Worm (Caenorhabditis elegans) whole organism, L2 larva: Measurements from ENCODE around the gene C08E3.15.

ENCODE experiments used
- egl-27 ChIP-seq: sonication (generic microtip); optimal IDR thresholded peaks from 3 replicates; lab custom pipeline; 2017; ENCODE audit warnings: missing biosample characterization, missing genetic modification reagents, missing genetic modification characterization
- lin-11 ChIP-seq: fragments of 150-350 bp; sonication (generic microtip); optimal IDR thresholded peaks from 2 replicates; lab custom pipeline; 2014; ENCODE audit warnings: missing biosample characterization, missing genetic modification characterization, inconsistent platforms, mixed read lengths
- lin-13 ChIP-seq: fragments of 150-350 bp; optimal IDR thresholded peaks from 2 replicates; lab custom pipeline; 2014; ENCODE audit warnings: missing biosample characterization, missing genetic modification reagents, missing genetic modification characterization
- snpc-4 ChIP-seq: fragments of 150-350 bp; optimal IDR thresholded peaks from 2 replicates; lab custom pipeline; 2014; ENCODE audit warnings: missing biosample characterization, missing genetic modification characterization

DNA sequence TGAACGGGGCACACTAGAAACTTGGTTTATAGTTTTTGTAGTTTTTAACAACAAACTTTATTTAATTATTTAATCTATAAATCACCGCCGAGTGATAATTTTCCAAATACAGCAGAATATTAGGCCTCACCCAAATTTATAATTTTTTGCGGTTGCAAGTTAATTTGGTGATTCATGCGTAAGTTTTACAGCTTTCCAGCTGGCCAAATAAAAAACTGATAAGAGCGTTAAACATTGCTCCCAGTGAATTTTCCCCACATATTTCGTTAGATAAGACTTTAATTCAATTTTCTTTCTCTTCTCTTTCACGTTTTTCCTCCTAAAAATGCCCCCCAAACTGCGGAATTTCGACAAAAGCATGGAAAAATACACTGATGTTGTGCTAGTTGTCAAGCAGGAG is 26.2 kb downstream of the C08E3.15 start, which contains the start of gene bath-47:
- no peak for TF ChIP-seq lin-11 (tag; lab: Kevin White, UChicago)
- TF ChIP-seq snpc-4 (tag; lab: Kevin White, UChicago): no peak
- no peak for TF ChIP-seq egl-27 (tag; lab: Kevin White, UChicago)
- TF ChIP-seq lin-13 (GFP tag; lab: Kevin White, UChicago): no peak
